Fruit fly (Drosophila melanogaster): Measurements from ENCODE around the gene D19A.

The D19A gene

dm6 chr3L:6218517-6219155 is 29.7 kb upstream of the D19A start (continued):
- TF ChIP-seq unc-4 (GFP tag; IDR thresholded peaks at IDR 0.05; ENCODE audit: partially characterized antibody) (peak; percentile 33), Sox100B (GFP tag; optimal IDR thresholded peaks at IDR 0.05) (peak; percentile 13), ci (GFP tag; IDR thresholded peaks at IDR 0.05) (peak; percentile 78; the same call in 2 of the 3 replicates), CG7928 (GFP tag; optimal IDR thresholded peaks at IDR 0.05) (no peak), CG13296 (GFP tag; optimal IDR thresholded peaks at IDR 0.05) (peak; percentile 47), unpg (GFP tag; optimal IDR thresholded peaks at IDR 0.05) (peak; percentile 37), H2.0 (GFP tag; IDR thresholded peaks at IDR 0.05) (no peak), Med (GFP tag) (peak; percentile 31), CG17912 (GFP tag; optimal IDR thresholded peaks at IDR 0.05) (peak; percentile 13), Fer1 (GFP tag; optimal IDR thresholded peaks at IDR 0.05) (peak; percentile 39), CG10565 (GFP tag; optimal IDR thresholded peaks at IDR 0.05) (no peak), kni (GFP tag; optimal IDR thresholded peaks at IDR 0.05) (peak; percentile 40), CG6813 (GFP tag; optimal IDR thresholded peaks at IDR 0.05) (peak; percentile 56), sna (GFP tag; IDR thresholded peaks at IDR 0.05; ENCODE audit: partially characterized antibody) (peak; percentile 23; the same call in 1 of the 2 replicates), psq (GFP tag; optimal IDR thresholded peaks at IDR 0.05) (peak; percentile 96), sens (GFP tag) (peak; percentile 87), CG6654 (GFP tag; optimal IDR thresholded peaks at IDR 0.05) (peak; percentile 75), CG14860 (GFP tag; IDR thresholded peaks at IDR 0.05; ENCODE audit: partially characterized antibody) (no peak), lbe (GFP tag; optimal IDR thresholded peaks at IDR 0.05) (peak; percentile 44), sd (tag; optimal IDR thresholded peaks at IDR 0.05) (peak; percentile 63), E2f2 (GFP tag; IDR thresholded peaks at IDR 0.05) (0 out of 2 replicates have a peak, but pooled peaks have one; percentile 41), CG18262 (tag; optimal IDR thresholded peaks at IDR 0.05) (no peak), oc (tag; optimal IDR thresholded peaks at IDR 0.05) (peak; percentile 29), Asciz (GFP tag; optimal IDR thresholded peaks at IDR 0.05) (peak; percentile 36), NfI (GFP tag; optimal IDR thresholded peaks at IDR 0.05) (no peak), cg (GFP tag; optimal IDR thresholded peaks at IDR 0.05) (peak; percentile 7), D19A (tag; optimal IDR thresholded peaks at IDR 0.05) (peak; percentile 94), B-H2 (GFP tag; optimal IDR thresholded peaks at IDR 0.05) (peak; percentile 15), odd (GFP tag; optimal IDR thresholded peaks at IDR 0.05) (peak; percentile 47), CrebB (tag; optimal IDR thresholded peaks at IDR 0.05) (peak; percentile 51), chinmo (GFP tag; IDR thresholded peaks at IDR 0.05; ENCODE audit: partially characterized antibody) (peak; percentile 93), CG7271 (tag; optimal IDR thresholded peaks at IDR 0.05) (no peak), CG33213 (GFP tag; optimal IDR thresholded peaks at IDR 0.05) (no peak), CG34224 (GFP tag; IDR thresholded peaks at IDR 0.05; ENCODE audit: partially characterized antibody) (peak; percentile 56; the same call in 1 of the 3 replicates), Ptx1 (GFP tag; IDR thresholded peaks at IDR 0.05) (no peak), CG10979 (tag; optimal IDR thresholded peaks at IDR 0.05) (peak; percentile 10), CG34422 (GFP tag; IDR thresholded peaks at IDR 0.05) (peak; percentile 95; the same call in 2 of the 3 replicates), Spps (tag; optimal IDR thresholded peaks at IDR 0.05) (no peak), CG9817 (tag; optimal IDR thresholded peaks at IDR 0.05) (no peak), Atf3 (GFP tag; optimal IDR thresholded peaks at IDR 0.05) (no peak), Bgb (GFP tag; IDR thresholded peaks at IDR 0.05; ENCODE audit: partially characterized antibody) (0 out of 2 replicates have a peak, but pooled peaks have one; percentile 12), CG5180 (GFP tag; optimal IDR thresholded peaks at IDR 0.05) (peak; percentile 3), MBD-R2 (GFP tag; IDR thresholded peaks at IDR 0.05) (no peak), CG3163 (GFP tag; optimal IDR thresholded peaks at IDR 0.05) (peak; percentile 62), Eip74EF (GFP tag; optimal IDR thresholded peaks at IDR 0.05) (peak in 1 of 2 experiments; percentile 63), CG11247 (GFP tag; IDR thresholded peaks at IDR 0.05) (no peak), Rx (GFP tag; IDR thresholded peaks at IDR 0.05) (no peak), PHDP (tag; optimal IDR thresholded peaks at IDR 0.05) (peak; percentile 43)
